Worm (Caenorhabditis elegans) whole organism, L2 larva: Measurements from ENCODE around the gene math-18.

ENCODE experiments used
- R02D3.7 ChIP-seq: fragments of 150-350 bp; optimal IDR thresholded peaks from 2 replicates; lab custom pipeline; 2014; ENCODE audit warnings: missing biosample characterization, missing genetic modification characterization
- ama-1 ChIP-seq: fragments of 150-350 bp; optimal IDR thresholded peaks from 2 replicates; lab custom pipeline; 2018; ENCODE audit warnings: inconsistent platforms
- ceh-82 ChIP-seq: fragments of 150-350 bp; optimal IDR thresholded peaks from 2 replicates; lab custom pipeline; 2014; ENCODE audit warnings: missing biosample characterization, missing genetic modification characterization
- lin-13 ChIP-seq: fragments of 150-350 bp; optimal IDR thresholded peaks from 2 replicates; lab custom pipeline; 2014; ENCODE audit warnings: missing biosample characterization, missing genetic modification reagents, missing genetic modification characterization
- lin-39 ChIP-seq: fragments of 150-350 bp; optimal IDR thresholded peaks from 2 replicates; lab custom pipeline; 2014; ENCODE audit warnings: missing biosample characterization, missing genetic modification reagents, missing genetic modification characterization
- lsy-2 ChIP-seq, 2 experiments: fragments of 150-350 bp in 1 of 2; sonication (generic microtip) in 1 of 2; optimal IDR thresholded peaks; 2 replicates each; lab custom pipeline; 2014 to 2017; ENCODE audit warnings: missing biosample characterization in 2 of 2, missing genetic modification characterization in 2 of 2
- mab-5 ChIP-seq: fragments of 150-350 bp; optimal IDR thresholded peaks from 2 replicates; lab custom pipeline; 2014; ENCODE audit warnings: missing biosample characterization, missing genetic modification characterization
- nhr-12 ChIP-seq: fragments of 150-350 bp; optimal IDR thresholded peaks from 2 replicates; lab custom pipeline; 2014; ENCODE audit warnings: missing biosample characterization, missing genetic modification characterization
- nhr-77 ChIP-seq: fragments of 150-350 bp; optimal IDR thresholded peaks from 2 replicates; lab custom pipeline; 2014; ENCODE audit warnings: missing biosample characterization, missing genetic modification characterization
- snpc-4 ChIP-seq: fragments of 150-350 bp; optimal IDR thresholded peaks from 2 replicates; lab custom pipeline; 2014; ENCODE audit warnings: missing biosample characterization, missing genetic modification characterization
- unc-39 ChIP-seq: fragments of 150-350 bp; optimal IDR thresholded peaks from 2 replicates; lab custom pipeline; 2014; ENCODE audit warnings: missing biosample characterization, missing genetic modification characterization
- unc-62 ChIP-seq: fragments of 150-350 bp; optimal IDR thresholded peaks from 2 replicates; lab custom pipeline; 2014; ENCODE audit warnings: missing biosample characterization, missing genetic modification reagents, missing genetic modification characterization
- ztf-4 ChIP-seq: fragments of 150-350 bp; optimal IDR thresholded peaks from 2 replicates; lab custom pipeline; 2014; ENCODE audit warnings: missing biosample characterization, missing genetic modification characterization

DNA sequence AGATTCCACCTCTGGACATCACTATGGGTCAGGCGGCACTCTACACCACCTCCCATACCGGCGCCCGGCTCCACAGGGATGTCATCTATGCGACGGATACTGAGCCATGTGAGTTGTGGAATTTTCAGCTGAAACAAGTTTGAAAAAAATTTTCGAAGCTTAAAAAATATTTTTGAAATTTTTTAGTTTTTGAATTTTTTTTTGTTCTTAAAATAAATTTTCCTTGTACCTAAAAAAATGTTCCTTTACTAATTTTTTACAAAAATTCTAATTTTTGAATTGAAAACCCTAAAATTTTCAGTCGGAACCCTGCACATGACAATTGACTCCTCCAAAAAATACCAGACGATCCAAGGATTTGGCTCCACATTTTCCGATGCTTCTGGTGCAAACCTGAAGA, 23.9 kb downstream of the math-18 start:
- no peak for TF ChIP-seq lsy-2 (tag; optimal IDR thresholded peaks at IDR 0.05; lab: Kevin White, UChicago)
- TF ChIP-seq snpc-4, result no peak
- TF ChIP-seq lin-39, result no peak
- TF ChIP-seq nhr-77 (tag; lab: Kevin White, UChicago), result no peak
- TF ChIP-seq ztf-4, result no peak
- no peak for TF ChIP-seq R02D3.7 (tag; lab: Kevin White, UChicago)
- TF ChIP-seq ama-1 (lab: Kevin White, UChicago), result no peak
- no peak for TF ChIP-seq nhr-12 (tag; lab: Kevin White, UChicago)
- no peak for TF ChIP-seq lin-13 (GFP tag; lab: Kevin White, UChicago)
- no peak for TF ChIP-seq unc-62 (GFP tag; lab: Kevin White, UChicago)
- TF ChIP-seq mab-5, result no peak
- no peak for TF ChIP-seq ceh-82 (tag; lab: Kevin White, UChicago)
- TF ChIP-seq unc-39 (tag; lab: Kevin White, UChicago), result no peak
